Worm (Caenorhabditis elegans): ENCODE results near the gene cyn-3.

cyn-3 gene

DNA sequence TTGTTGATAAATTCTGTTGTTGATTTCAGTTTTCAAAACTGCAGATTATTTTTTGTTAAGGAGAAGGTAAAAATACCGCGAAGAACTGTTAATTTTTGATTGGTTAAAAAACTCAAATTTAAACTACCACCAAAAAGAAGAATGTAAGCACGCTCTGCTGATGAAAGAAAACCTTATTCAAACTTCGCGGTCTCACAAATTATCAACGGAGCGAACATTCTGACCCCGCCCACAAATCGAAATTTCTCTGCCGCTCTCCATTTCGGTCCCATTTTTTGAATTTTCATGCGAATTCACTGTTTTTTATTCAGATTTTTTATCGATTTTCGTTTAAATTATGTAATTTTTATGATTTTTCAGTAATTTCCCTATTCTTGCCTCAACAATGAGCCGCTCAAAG, at the start of gene cyn-3 (continued):
- TF ChIP-seq lin-15B (tag; optimal IDR thresholded peaks at IDR 0.05), result peak; percentile 46
- TF ChIP-seq nhr-102 (tag; optimal IDR thresholded peaks at IDR 0.05), result peak; percentile 41
- TF ChIP-seq nhr-28 (tag; optimal IDR thresholded peaks at IDR 0.05), result peak; percentile 59
- peak; percentile 79 for TF ChIP-seq hlh-30 (tag; optimal IDR thresholded peaks at IDR 0.05; ENCODE audit: insufficient read depth)
- TF ChIP-seq nhr-48 (tag; optimal IDR thresholded peaks at IDR 0.05), result peak; percentile 9

- TF ChIP-seq ZK337.2 (GFP tag; IDR thresholded peaks at IDR 0.05) (no peak), rbr-2 (tag; optimal IDR thresholded peaks at IDR 0.05) (no peak), Y105C5A.15 (GFP tag; IDR thresholded peaks at IDR 0.05) (no peak), nhr-25 (tag; optimal IDR thresholded peaks at IDR 0.05; ENCODE audit: borderline replicate concordance, insufficient read depth) (no peak)
These were observed 49.5 kb upstream of the cyn-3 start, which contains the start of gene K08F9.3 for ce11 chrV:15140247-15140646. Gene K08F9.3, plus strand, starts transcription at chrV:15140547.

DNA sequence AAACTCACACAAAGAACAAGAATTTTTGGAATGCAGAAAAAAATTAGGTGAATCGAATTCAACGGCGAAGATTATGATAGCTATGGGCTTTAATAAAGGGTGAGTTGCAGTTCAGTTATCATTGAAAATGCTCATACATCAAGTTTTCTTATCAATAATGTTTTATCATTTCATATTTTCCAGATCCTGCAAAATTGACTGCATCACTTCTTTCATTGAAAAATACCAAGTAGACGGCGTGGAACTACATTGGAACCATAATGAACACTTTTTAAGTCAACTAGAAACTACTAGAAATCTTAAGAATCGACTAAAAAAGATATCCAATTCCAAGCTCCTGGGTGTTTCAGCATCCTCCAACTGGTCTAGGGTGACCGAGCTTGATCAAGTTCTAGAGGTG, 46.4 kb upstream of the cyn-3 start, which contains the start of gene K08F9.1:
K08F9.1 (minus strand) TSS at position 101 of the 400 bp plus-strand sequence.
- TF ChIP-seq php-3 (GFP tag; IDR thresholded peaks at IDR 0.05) (no peak), lin-13 (GFP tag; optimal IDR thresholded peaks at IDR 0.05) (no peak), fkh-10 (GFP tag; optimal IDR thresholded peaks at IDR 0.05) (no peak), ceh-82 (tag; optimal IDR thresholded peaks at IDR 0.05) (no peak), arid-1 (GFP tag; conservative IDR thresholded peaks at IDR 0.05) (no peak), spr-1 (tag; optimal IDR thresholded peaks at IDR 0.05) (no peak), lin-1 (GFP tag; IDR thresholded peaks at IDR 0.05) (no peak), ces-1 (GFP tag; optimal IDR thresholded peaks at IDR 0.05) (no peak), unc-39 (tag; optimal IDR thresholded peaks at IDR 0.05) (no peak), Y48G9A.11 (GFP tag; IDR thresholded peaks at IDR 0.05) (no peak), ceh-20 (GFP tag; IDR thresholded peaks at IDR 0.05) (no peak), rbr-2 (tag; optimal IDR thresholded peaks at IDR 0.05) (no peak), lim-7 (GFP tag; IDR thresholded peaks at IDR 0.05) (no peak), lin-38 (GFP tag; IDR thresholded peaks at IDR 0.05) (no peak)

DNA sequence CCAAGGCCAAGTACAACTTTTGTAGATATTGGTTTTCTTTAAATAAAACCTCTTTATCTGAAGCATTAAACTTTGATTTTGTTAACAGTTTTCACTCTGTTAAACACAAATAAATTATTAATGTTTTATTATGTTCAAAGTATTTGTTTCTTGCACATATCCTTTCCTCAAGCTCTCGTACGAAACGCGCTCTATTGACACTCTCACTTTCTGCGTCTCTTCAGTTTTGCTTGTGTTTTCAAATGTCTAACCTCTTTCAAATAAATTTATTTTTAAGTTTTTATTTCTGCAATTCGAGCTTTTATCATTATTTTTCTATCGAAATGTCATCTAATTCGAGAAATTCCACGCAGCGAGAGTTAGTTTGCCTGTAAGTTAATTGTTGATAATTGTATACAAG, 45.9 kb upstream of the cyn-3 start, which contains the start of gene K08F9.4:
K08F9.4 (plus strand) TSS at position 222 of the 400 bp plus-strand sequence.
- TF ChIP-seq ama-1 (optimal IDR thresholded peaks at IDR 0.05) (no peak), duxl-1 (tag; optimal IDR thresholded peaks at IDR 0.05; ENCODE audit: poor library complexity) (peak; percentile 18), zfp-2 (tag; optimal IDR thresholded peaks at IDR 0.05) (no peak), unc-39 (tag; optimal IDR thresholded peaks at IDR 0.05) (no peak), arid-1 (GFP tag; conservative IDR thresholded peaks at IDR 0.05) (no peak), zip-2 (tag; optimal IDR thresholded peaks at IDR 0.05) (no peak), mes-2 (tag; optimal IDR thresholded peaks at IDR 0.05; ENCODE audit: poor library complexity, severe bottlenecking) (peak; percentile 92), php-3 (GFP tag; IDR thresholded peaks at IDR 0.05) (no peak), daf-8 (GFP tag; IDR thresholded peaks at IDR 0.05) (no peak), nhr-28 (tag; optimal IDR thresholded peaks at IDR 0.05) (peak; percentile 61), lin-38 (GFP tag; IDR thresholded peaks at IDR 0.05) (peak; percentile 90), aly-2 (tag; optimal IDR thresholded peaks at IDR 0.05) (no peak), dpl-1 (GFP tag; optimal IDR thresholded peaks at IDR 0.05) (peak; percentile 73), lin-13 (GFP tag; optimal IDR thresholded peaks at IDR 0.05) (peak; percentile 7), mxl-3 (GFP tag; optimal IDR thresholded peaks at IDR 0.05) (no peak), hlh-30 (tag; optimal IDR thresholded peaks at IDR 0.05; ENCODE audit: insufficient read depth) (no peak), nhr-102 (tag; optimal IDR thresholded peaks at IDR 0.05) (no peak), nhr-6 (tag; optimal IDR thresholded peaks at IDR 0.05) (peak; percentile 72), hmg-1.1 (GFP tag; IDR thresholded peaks at IDR 0.05) (no peak), T20F7.1 (GFP tag; optimal IDR thresholded peaks at IDR 0.05) (peak; percentile 32), dmd-9 (GFP tag; IDR thresholded peaks at IDR 0.05) (no peak), zip-11 (GFP tag; IDR thresholded peaks at IDR 0.05) (no peak)
